Fruit fly (Drosophila melanogaster) whole organism, embryonic: Measurements from ENCODE around the gene CG7653.
A peak's percentile ranks its signal among the peaks of the same experiment; 100 is the strongest.

Source experiments
- Atf-2 ChIP-seq: fragments of 200-800 bp; sonication (Bioruptor generic); optimal IDR thresholded peaks from 2 replicates; lab custom pipeline; 2016; ENCODE audit warnings: missing biosample characterization, missing genetic modification characterization
- CG10274 ChIP-seq: fragments of 200-800 bp; sonication (Bioruptor generic); optimal IDR thresholded peaks from 3 replicates; lab custom pipeline; 2017; ENCODE audit warnings: missing biosample characterization, mild to moderate bottlenecking, missing genetic modification characterization
- CG10321 ChIP-seq: fragments of 200-800 bp; sonication (Bioruptor generic); IDR thresholded peaks from 2 replicates; pipeline ENCODE4 v1.3.6; 2022; ENCODE audit warnings: missing biosample characterization, missing genetic modification characterization
- CG10959 ChIP-seq: fragments of 200-800 bp; sonication (Bioruptor generic); IDR thresholded peaks from 2 replicates; pipeline ENCODE4 v1.3.6; 2022; ENCODE audit warnings: missing biosample characterization, missing genetic modification characterization
- CG10979 ChIP-seq: fragments of 200-800 bp; sonication (Bioruptor generic); optimal IDR thresholded peaks from 2 replicates; lab custom pipeline; 2018; ENCODE audit warnings: missing biosample characterization, mild to moderate bottlenecking, missing genetic modification characterization, moderate library complexity
- CG11398 ChIP-seq: fragments of 200-800 bp; sonication (Bioruptor generic); optimal IDR thresholded peaks from 2 replicates; lab custom pipeline; 2016; ENCODE audit warnings: missing biosample characterization, missing genetic modification characterization
- CG13894 ChIP-seq: fragments of 200-800 bp; sonication (Bioruptor generic); optimal IDR thresholded peaks from 3 replicates; lab custom pipeline; 2018; ENCODE audit warnings: missing biosample characterization, mild to moderate bottlenecking, missing genetic modification characterization, moderate library complexity
- CG14014 ChIP-seq: fragments of 200-800 bp; sonication (Bioruptor generic); IDR thresholded peaks from 2 replicates; pipeline ENCODE4 v1.3.6; 2022; ENCODE audit warnings: missing biosample characterization, missing genetic modification characterization
- CG14710 ChIP-seq: fragments of 200-800 bp; sonication (Bioruptor generic); optimal IDR thresholded peaks from 3 replicates; lab custom pipeline; 2019; ENCODE audit warnings: missing biosample characterization, mild to moderate bottlenecking, missing genetic modification characterization, moderate library complexity
- CG14860 ChIP-seq: fragments of 200-800 bp; sonication (Bioruptor generic); IDR thresholded peaks from 3 replicates; pipeline ENCODE4 v1.3.6; 2022; ENCODE audit warnings: missing biosample characterization, missing genetic modification characterization; ENCODE audit not compliant: partially characterized antibody
- CG15479 ChIP-seq: fragments of 200-800 bp; sonication (Bioruptor generic); optimal IDR thresholded peaks from 3 replicates; lab custom pipeline; 2019; ENCODE audit warnings: missing biosample characterization, mild to moderate bottlenecking, missing genetic modification characterization, moderate library complexity
- CG16779 ChIP-seq: fragments of 200-800 bp; sonication (Bioruptor generic); IDR thresholded peaks from 2 replicates; pipeline ENCODE4 v1.3.6; 2022; ENCODE audit warnings: missing biosample characterization, missing genetic modification characterization
- CG17612 ChIP-seq: fragments of 200-800 bp; sonication (Bioruptor generic); IDR thresholded peaks from 2 replicates; pipeline ENCODE4 v1.3.6; 2022; ENCODE audit warnings: missing biosample characterization, missing genetic modification characterization
- CG18011 ChIP-seq: fragments of 200-800 bp; sonication (Bioruptor generic); optimal IDR thresholded peaks from 2 replicates; lab custom pipeline; 2017; ENCODE audit warnings: missing biosample characterization, missing genetic modification characterization, mild to moderate bottlenecking, moderate library complexity, missing genotype
- CG33213 ChIP-seq: fragments of 200-800 bp; sonication (Bioruptor generic); optimal IDR thresholded peaks from 3 replicates; lab custom pipeline; 2016; ENCODE audit warnings: missing biosample characterization, missing genetic modification characterization
- CG4328 ChIP-seq: fragments of 200-800 bp; sonication (Bioruptor generic); optimal IDR thresholded peaks from 3 replicates; lab custom pipeline; 2017; ENCODE audit warnings: missing biosample characterization, missing genetic modification reagents, missing genetic modification characterization
- CG4404 ChIP-seq: fragments of 200-800 bp; sonication (Bioruptor generic); IDR thresholded peaks from 2 replicates; pipeline ENCODE4 v1.3.6; 2022; ENCODE audit warnings: missing biosample characterization, missing genetic modification characterization
- CG4424 ChIP-seq: fragments of 200-800 bp; sonication (Bioruptor generic); optimal IDR thresholded peaks from 3 replicates; lab custom pipeline; 2016; ENCODE audit warnings: missing biosample characterization, missing genetic modification characterization
- CG4730 ChIP-seq: fragments of 200-800 bp; sonication (Bioruptor generic); IDR thresholded peaks from 2 replicates; pipeline ENCODE4 v1.3.6; 2022; ENCODE audit warnings: missing biosample characterization, missing genetic modification characterization
- CG6791 ChIP-seq: fragments of 200-800 bp; sonication (Bioruptor generic); IDR thresholded peaks from 3 replicates; pipeline ENCODE4 v1.3.6; 2022; ENCODE audit warnings: missing biosample characterization, missing genetic modification characterization; ENCODE audit not compliant: partially characterized antibody
- CG8281 ChIP-seq: fragments of 200-800 bp; sonication (Bioruptor generic); optimal IDR thresholded peaks from 2 replicates; lab custom pipeline; 2018; ENCODE audit warnings: missing biosample characterization, mild to moderate bottlenecking, missing genetic modification characterization, moderate library complexity
- CG9876 ChIP-seq: fragments of 200-800 bp; sonication (Bioruptor generic); optimal IDR thresholded peaks from 2 replicates; lab custom pipeline; 2016; ENCODE audit warnings: missing biosample characterization, missing genetic modification characterization
- Ets97D ChIP-seq: fragments of 200-800 bp; sonication (Bioruptor generic); optimal IDR thresholded peaks from 3 replicates; lab custom pipeline; 2016; ENCODE audit warnings: missing biosample characterization, missing genetic modification characterization
- HLHmδ ChIP-seq: fragments of 200-800 bp; sonication (Bioruptor generic); optimal IDR thresholded peaks from 2 replicates; lab custom pipeline; 2018; ENCODE audit warnings: missing biosample characterization, mild to moderate bottlenecking, missing genetic modification characterization, moderate library complexity
- Mes4 ChIP-seq: fragments of 200-800 bp; sonication (Bioruptor generic); optimal IDR thresholded peaks from 2 replicates; lab custom pipeline; 2016; ENCODE audit warnings: missing biosample characterization, missing genetic modification characterization
- Nf-YC ChIP-seq: fragments of 200-800 bp; optimal IDR thresholded peaks from 3 replicates; lab custom pipeline; 2019; ENCODE audit warnings: missing biosample characterization, mild to moderate bottlenecking, missing genetic modification characterization, moderate library complexity
- Stat92E ChIP-seq, 3 experiments: fragments of >200 bp in 2 of 3; fragments of 200-800 bp in 1 of 3; sonication (Bioruptor generic) in 1 of 3; optimal IDR thresholded peaks; 2 replicates each; lab custom pipeline; 2017 to 2019; ENCODE audit warnings: missing biosample characterization in 3 of 3, missing genetic modification characterization in 3 of 3, mild to moderate bottlenecking in 1 of 3, moderate library complexity in 1 of 3
- abd-A ChIP-seq: fragments of 200-800 bp; sonication (Bioruptor generic); optimal IDR thresholded peaks from 3 replicates; lab custom pipeline; 2019; ENCODE audit warnings: missing biosample characterization, mild to moderate bottlenecking, missing genetic modification characterization, moderate library complexity
- ac ChIP-seq: fragments of 200-800 bp; sonication (Bioruptor generic); optimal IDR thresholded peaks from 3 replicates; lab custom pipeline; 2017; ENCODE audit warnings: missing biosample characterization, mild to moderate bottlenecking, missing genetic modification characterization
- bbx ChIP-seq: fragments of 200-800 bp; sonication (Bioruptor generic); IDR thresholded peaks from 2 replicates; pipeline ENCODE4 v1.3.6; 2022; ENCODE audit warnings: missing biosample characterization, missing genetic modification characterization; ENCODE audit not compliant: partially characterized antibody
- btn ChIP-seq: fragments of 200-800 bp; sonication (Bioruptor generic); optimal IDR thresholded peaks from 2 replicates; lab custom pipeline; 2016; ENCODE audit warnings: missing biosample characterization, missing genetic modification characterization
- caup ChIP-seq: fragments of 200-800 bp; sonication (Bioruptor generic); optimal IDR thresholded peaks from 3 replicates; lab custom pipeline; 2017; ENCODE audit warnings: missing biosample characterization, mild to moderate bottlenecking, missing genetic modification characterization, moderate library complexity; ENCODE audit not compliant: severe bottlenecking
- chinmo ChIP-seq: fragments of 200-800 bp; sonication (Bioruptor generic); IDR thresholded peaks from 4 replicates; pipeline ENCODE4 v1.3.6; 2022; ENCODE audit warnings: missing biosample characterization, missing genetic modification characterization; ENCODE audit not compliant: partially characterized antibody
- eve ChIP-seq, 2 experiments: fragments of >200 bp; optimal IDR thresholded peaks; 2 replicates each; lab custom pipeline; 2017; ENCODE audit warnings: missing biosample characterization in 2 of 2, missing genetic modification characterization in 2 of 2
- insv ChIP-seq, 2 experiments: fragments of 200-800 bp; sonication (Bioruptor generic); optimal IDR thresholded peaks; 3 replicates each; lab custom pipeline; 2016 to 2018; ENCODE audit warnings: missing biosample characterization in 2 of 2, missing genetic modification characterization in 2 of 2
- ken ChIP-seq: fragments of 200-800 bp; sonication (Bioruptor generic); IDR thresholded peaks from 3 replicates; pipeline ENCODE4 v1.3.6; 2022; ENCODE audit warnings: missing biosample characterization, missing genetic modification characterization
- mam ChIP-seq: fragments of 200-800 bp; sonication (Bioruptor generic); optimal IDR thresholded peaks from 3 replicates; lab custom pipeline; 2016; ENCODE audit warnings: missing biosample characterization, missing genetic modification characterization
- nmo ChIP-seq: fragments of 200-800 bp; sonication (Bioruptor generic); optimal IDR thresholded peaks from 2 replicates; lab custom pipeline; 2018; ENCODE audit warnings: missing biosample characterization, mild to moderate bottlenecking, missing genetic modification characterization, moderate library complexity
- nom ChIP-seq: fragments of 200-800 bp; sonication (Bioruptor generic); optimal IDR thresholded peaks from 2 replicates; lab custom pipeline; 2017; ENCODE audit warnings: missing biosample characterization, missing genetic modification characterization, mild to moderate bottlenecking, moderate library complexity, missing genetic modification reagents
- org-1 ChIP-seq: fragments of 200-800 bp; sonication (Bioruptor generic); optimal IDR thresholded peaks from 2 replicates; lab custom pipeline; 2017; ENCODE audit warnings: missing biosample characterization, missing genetic modification characterization
- repo ChIP-seq: fragments of 200-800 bp; sonication (Bioruptor generic); optimal IDR thresholded peaks from 2 replicates; lab custom pipeline; 2016; ENCODE audit warnings: missing biosample characterization, missing genetic modification characterization
- slou ChIP-seq: fragments of 200-800 bp; sonication (Bioruptor generic); optimal IDR thresholded peaks from 3 replicates; lab custom pipeline; 2016; ENCODE audit warnings: missing biosample characterization, missing genetic modification characterization
- tio ChIP-seq: fragments of 200-800 bp; sonication (Bioruptor generic); optimal IDR thresholded peaks from 2 replicates; lab custom pipeline; 2017; ENCODE audit warnings: missing biosample characterization, missing genetic modification characterization, inconsistent platforms
- trem ChIP-seq: fragments of 200-800 bp; optimal IDR thresholded peaks from 3 replicates; lab custom pipeline; 2019; ENCODE audit warnings: missing biosample characterization, mild to moderate bottlenecking, missing genetic modification characterization, moderate library complexity
- twi ChIP-seq: fragments of 200-800 bp; optimal IDR thresholded peaks from 2 replicates; lab custom pipeline; 2019; ENCODE audit warnings: missing biosample characterization, mild to moderate bottlenecking, missing genetic modification characterization, moderate library complexity
- wek ChIP-seq: fragments of 200-800 bp; sonication (Bioruptor generic); optimal IDR thresholded peaks from 3 replicates; lab custom pipeline; 2018; ENCODE audit warnings: missing biosample characterization, mild to moderate bottlenecking, missing genetic modification characterization, moderate library complexity
- wor ChIP-seq: fragments of 200-800 bp; sonication (Bioruptor generic); IDR thresholded peaks from 2 replicates; pipeline ENCODE4 v1.3.6; 2022; ENCODE audit warnings: missing biosample characterization, missing genetic modification characterization

The CG7653 gene

DNA sequence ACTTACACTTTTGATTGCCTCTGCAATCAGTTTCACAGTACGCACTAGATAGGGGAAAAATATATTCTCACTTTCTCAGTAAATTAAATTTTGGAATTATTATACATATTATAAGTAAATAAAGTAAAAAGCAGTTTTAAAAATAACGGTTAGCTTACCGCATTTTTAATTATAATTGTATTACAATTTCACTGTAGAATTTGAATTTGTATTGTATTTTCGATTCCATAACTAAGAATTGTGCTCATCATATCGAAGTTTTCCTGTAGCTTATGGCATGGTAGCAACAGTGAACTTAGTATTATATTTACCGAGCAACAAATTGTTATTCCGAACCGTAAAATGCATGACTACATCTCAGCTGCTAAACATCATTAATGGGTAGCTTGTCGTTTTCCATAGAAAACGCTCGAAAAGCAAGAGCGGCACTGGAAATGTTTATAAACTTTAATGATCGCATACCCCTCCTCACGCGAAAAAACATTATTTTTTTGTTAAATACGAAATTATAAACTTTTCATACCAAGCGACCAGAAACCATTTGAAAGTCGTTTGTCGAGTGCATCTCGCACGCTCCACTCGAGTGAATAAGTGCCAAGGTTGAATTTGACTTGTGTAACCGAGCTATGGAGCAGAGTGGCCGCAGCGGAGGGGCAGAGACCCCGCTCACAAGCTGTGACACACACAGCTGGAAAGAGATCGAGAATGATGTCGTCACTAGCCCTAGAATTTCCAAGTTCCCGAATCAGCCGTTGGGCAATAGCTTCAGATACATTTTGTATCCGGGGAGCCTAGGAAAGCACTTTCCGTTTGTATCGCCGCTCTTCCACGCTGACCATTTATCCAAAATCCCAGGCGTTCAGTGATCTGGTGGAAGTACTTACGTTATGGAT lies 32.3 kb upstream of the CG7653 start (continued):
- TF ChIP-seq CG14860 (GFP tag; lab: Robert Waterston, UW) (0 out of 3 replicates have a peak, but pooled peaks have one; percentile 27), CG9876 (GFP tag; lab: Kevin White, UChicago) (no peak), Nf-YC (tag; lab: Kevin White, UChicago) (peak; percentile 89), CG11398 (GFP tag; lab: Kevin White, UChicago) (no peak), CG4404 (GFP tag; lab: Robert Waterston, UW) (peak; percentile 84), CG15479 (no peak), wor (GFP tag; lab: Robert Waterston, UW) (peak; percentile 94), Mes4 (GFP tag; lab: Kevin White, UChicago) (no peak), tio (GFP tag; lab: Kevin White, UChicago) (peak; percentile 88), trem (peak; percentile 76), slou (GFP tag; lab: Kevin White, UChicago) (peak; percentile 78), btn (GFP tag; lab: Kevin White, UChicago) (no peak), CG10959 (no peak; the same call in 1 of the 2 replicates), org-1 (GFP tag; lab: Kevin White, UChicago) (peak; percentile 88), CG33213 (GFP tag; lab: Kevin White, UChicago) (no peak), eve (GFP tag; optimal IDR thresholded peaks at IDR 0.05; lab: Kevin White, UChicago) (peak in 1 of 2 experiments; percentile 96), Ets97D (no peak), CG18011 (GFP tag; lab: Kevin White, UChicago) (peak; percentile 60), twi (peak; percentile 92), CG8281 (tag; lab: Kevin White, UChicago) (peak; percentile 78), HLHmδ (GFP tag; lab: Kevin White, UChicago) (no peak), ken (GFP tag; lab: Robert Waterston, UW) (peak; percentile 65; the same call in 2 of the 3 replicates), Atf-2 (GFP tag; lab: Kevin White, UChicago) (no peak), CG17612 (GFP tag; lab: Robert Waterston, UW) (peak; percentile 66; the same call in 1 of the 2 replicates), CG6791 (GFP tag; lab: Robert Waterston, UW) (0 out of 3 replicates have a peak, but pooled peaks have one; percentile 22), repo (GFP tag; lab: Kevin White, UChicago) (no peak), ac (GFP tag; lab: Kevin White, UChicago) (no peak), nom (GFP tag; lab: Kevin White, UChicago) (no peak), CG4730 (GFP tag; lab: Robert Waterston, UW) (peak; percentile 89), CG4424 (peak; percentile 88), CG4328 (GFP tag; lab: Kevin White, UChicago) (peak; percentile 94), insv (GFP tag; optimal IDR thresholded peaks at IDR 0.05; lab: Kevin White, UChicago) (peak in 1 of 2 experiments; percentile 62), mam (GFP tag; lab: Kevin White, UChicago) (peak; percentile 60), CG10321 (GFP tag; lab: Robert Waterston, UW) (peak; percentile 76; the same call in 1 of the 2 replicates), abd-A (tag; lab: Kevin White, UChicago) (peak; percentile 81), CG10979 (tag; lab: Kevin White, UChicago) (peak; percentile 92), caup (peak; percentile 82), CG10274 (peak; percentile 66), CG13894 (tag; lab: Kevin White, UChicago) (peak; percentile 60), CG16779 (GFP tag; lab: Robert Waterston, UW) (no peak), chinmo (GFP tag; lab: Robert Waterston, UW) (peak; percentile 100), bbx (GFP tag; lab: Robert Waterston, UW) (no peak), Stat92E (GFP tag; optimal IDR thresholded peaks at IDR 0.05; lab: Kevin White, UChicago) (peak in 2 of 3 experiments; percentile 52 to 61), CG14014 (GFP tag; lab: Robert Waterston, UW) (peak; percentile 89), nmo (GFP tag; lab: Kevin White, UChicago) (peak; percentile 93), wek (GFP tag; lab: Kevin White, UChicago) (peak; percentile 44), CG14710 (tag; lab: Kevin White, UChicago) (peak; percentile 87)
